Fruit fly (Drosophila melanogaster) whole organism, wandering third instar larva: ENCODE data around the gene p24-1.

Experiments
- Abd-B ChIP-seq: fragments of >200 bp; optimal IDR thresholded peaks from 2 replicates; lab custom pipeline; 2017; ENCODE audit warnings: missing biosample characterization, missing genetic modification characterization
- Dfd ChIP-seq: fragments of >200 bp; optimal IDR thresholded peaks from 2 replicates; lab custom pipeline; 2017; ENCODE audit warnings: missing biosample characterization, missing genetic modification characterization
- Jra ChIP-seq: sonication (Bioruptor generic); optimal IDR thresholded peaks from 2 replicates; lab custom pipeline; 2016; ENCODE audit warnings: missing biosample characterization, missing genetic modification characterization
- Sp1 ChIP-seq: fragments of 200-800 bp; sonication (Bioruptor generic); optimal IDR thresholded peaks from 3 replicates; lab custom pipeline; 2019; ENCODE audit warnings: missing biosample characterization, mild to moderate bottlenecking, missing genetic modification characterization, moderate library complexity
- dmrt93B ChIP-seq: fragments of 200-800 bp; sonication (Bioruptor generic); optimal IDR thresholded peaks from 2 replicates; lab custom pipeline; 2018; ENCODE audit warnings: missing biosample characterization, mild to moderate bottlenecking, missing genetic modification characterization
- dsf ChIP-seq: sonication (Bioruptor generic); optimal IDR thresholded peaks from 2 replicates; lab custom pipeline; 2016; ENCODE audit warnings: missing biosample characterization, missing genetic modification characterization, borderline replicate concordance
- h ChIP-seq: fragments of 200-800 bp; sonication (Bioruptor generic); optimal IDR thresholded peaks from 3 replicates; lab custom pipeline; 2016; ENCODE audit warnings: missing biosample characterization, mild to moderate bottlenecking, missing genetic modification characterization
- lola ChIP-seq: fragments of >200 bp; optimal IDR thresholded peaks from 2 replicates; lab custom pipeline; 2017; ENCODE audit warnings: missing biosample characterization, missing genetic modification characterization
- psq ChIP-seq: fragments of 200-800 bp; sonication (Bioruptor generic); optimal IDR thresholded peaks from 3 replicates; lab custom pipeline; 2017; ENCODE audit warnings: missing biosample characterization, mild to moderate bottlenecking, missing genetic modification characterization, moderate library complexity
- usp ChIP-seq: fragments of >200 bp; optimal IDR thresholded peaks from 2 replicates; lab custom pipeline; 2017; ENCODE audit warnings: missing biosample characterization, missing genetic modification characterization

DNA sequence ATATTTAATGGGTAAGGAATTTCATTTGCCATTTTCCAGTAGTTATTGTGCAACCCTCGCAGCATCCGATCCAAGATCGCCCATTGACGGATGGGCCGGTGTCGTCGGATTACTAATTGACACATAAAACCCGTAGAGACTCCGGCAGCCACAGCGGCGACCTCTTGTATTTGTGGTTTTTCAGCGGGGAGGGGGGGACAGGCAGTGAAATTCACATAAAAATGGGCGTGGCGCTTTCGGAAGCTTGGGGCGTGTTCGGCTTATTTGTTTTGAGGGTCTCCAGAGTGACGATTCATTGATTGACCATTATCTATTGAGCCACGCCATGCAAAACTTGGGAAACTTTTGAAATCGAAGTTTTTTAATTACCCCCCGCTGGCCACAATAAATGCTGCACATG lies 3.1 kb downstream of the p24-1 start:
- no peak for TF ChIP-seq usp (GFP tag; lab: Kevin White, UChicago)
- TF ChIP-seq Sp1, result no peak
- TF ChIP-seq lola (GFP tag; lab: Kevin White, UChicago), result no peak
- TF ChIP-seq psq, result no peak
- TF ChIP-seq h (GFP tag; lab: Kevin White, UChicago), result no peak
- TF ChIP-seq Dfd (GFP tag; lab: Kevin White, UChicago), result no peak
- no peak for TF ChIP-seq dmrt93B (GFP tag; lab: Kevin White, UChicago)
- no peak for TF ChIP-seq dsf (GFP tag; lab: Kevin White, UChicago)
- no peak for TF ChIP-seq Jra (GFP tag; lab: Kevin White, UChicago)
- TF ChIP-seq Abd-B (GFP tag; lab: Kevin White, UChicago), result no peak
